Worm (Caenorhabditis elegans) whole organism, L4/young adult: Measurements from ENCODE around the gene twk-39.

Source experiments
- W03F9.2 ChIP-seq: fragments of 150-350 bp; optimal IDR thresholded peaks from 2 replicates; lab custom pipeline; 2014; ENCODE audit warnings: missing biosample characterization, missing genetic modification characterization
- him-1 ChIP-seq: sonication (generic microtip); optimal IDR thresholded peaks from 2 replicates; lab custom pipeline; 2016; ENCODE audit warnings: missing genotype, missing genetic modification reagents, missing genetic modification characterization, missing compliant biosample characterization

- TF ChIP-seq W03F9.2 (tag; lab: Kevin White, UChicago) = no peak
- no peak for TF ChIP-seq him-1 (tag; lab: Kevin White, UChicago)
Observed at ce11 chrIII:11774508-11775000, 21.0 kb upstream of the twk-39 start, which contains the start of gene immp-1.
